Worm (Caenorhabditis elegans) whole organism, L1 larva: ENCODE results near the gene sulp-7.

Experiments
- aly-2 ChIP-seq: fragments of 150-350 bp; optimal IDR thresholded peaks from 2 replicates; lab custom pipeline; 2014; ENCODE audit warnings: missing biosample characterization, missing genetic modification characterization
- ama-1 ChIP-seq: fragments of 150-350 bp; optimal IDR thresholded peaks from 2 replicates; lab custom pipeline; 2014
- ceh-82 ChIP-seq, 3 experiments: fragments of 150-350 bp in 1 of 3; sonication (generic microtip) in 2 of 3; optimal IDR thresholded peaks; 2 replicates each; lab custom pipeline; 2014 to 2017; ENCODE audit warnings: missing biosample characterization in 3 of 3, missing genetic modification characterization in 3 of 3
- fkh-10 ChIP-seq: sonication (generic microtip); optimal IDR thresholded peaks from 2 replicates; lab custom pipeline; 2017; ENCODE audit warnings: missing biosample characterization, missing genetic modification reagents, missing genetic modification characterization
- lin-39 ChIP-seq: fragments of 150-350 bp; optimal IDR thresholded peaks from 2 replicates; lab custom pipeline; 2014; ENCODE audit warnings: missing biosample characterization, missing genetic modification reagents, missing genetic modification characterization
- nhr-84 ChIP-seq: sonication (generic microtip); optimal IDR thresholded peaks from 2 replicates; lab custom pipeline; 2017; ENCODE audit warnings: missing biosample characterization, missing genetic modification characterization
- snpc-4 ChIP-seq: fragments of 150-350 bp; optimal IDR thresholded peaks from 2 replicates; lab custom pipeline; 2014; ENCODE audit warnings: missing biosample characterization, missing genetic modification characterization
- zag-1 ChIP-seq: fragments of 150-350 bp; optimal IDR thresholded peaks from 2 replicates; lab custom pipeline; 2014; ENCODE audit warnings: missing biosample characterization, missing genetic modification characterization

DNA sequence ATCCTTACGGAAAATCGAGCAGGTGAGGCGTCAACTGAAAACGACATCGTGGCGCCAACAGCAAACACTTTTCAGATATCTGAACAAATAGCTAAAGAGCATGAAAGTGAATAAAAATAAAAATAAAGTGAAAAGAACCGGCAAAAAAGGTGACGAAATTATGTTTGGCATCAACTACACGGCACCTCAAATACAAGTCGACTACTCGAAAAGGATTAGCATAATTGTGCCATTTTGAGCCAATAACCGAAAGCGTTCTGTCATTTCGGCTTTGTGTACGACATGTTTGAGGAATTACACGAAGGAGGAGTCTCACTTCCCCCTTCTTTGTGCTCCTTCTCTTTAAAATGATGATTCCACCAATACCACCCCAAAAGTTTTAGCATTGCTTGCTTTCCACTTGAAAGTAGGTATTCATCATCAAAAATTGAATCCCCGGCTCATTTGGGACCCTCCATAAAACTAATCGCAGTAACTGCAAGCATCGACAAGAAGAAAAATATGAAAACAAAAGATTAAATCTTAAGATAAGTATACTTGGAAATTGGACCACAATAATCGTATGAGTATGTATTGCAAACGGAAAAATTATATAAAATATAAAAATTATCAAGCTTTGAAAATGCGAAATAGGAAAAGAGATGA, 54.4 kb downstream of the sulp-7 start:
- TF ChIP-seq snpc-4 (tag; lab: Kevin White, UChicago) (no peak), lin-39 (no peak), nhr-84 (tag; lab: Kevin White, UChicago) (no peak), fkh-10 (GFP tag; lab: Kevin White, UChicago) (no peak), ama-1 (lab: Kevin White, UChicago) (no peak), ceh-82 (tag; optimal IDR thresholded peaks at IDR 0.05; lab: Kevin White, UChicago) (no peak), zag-1 (tag; lab: Kevin White, UChicago) (no peak), aly-2 (tag; lab: Kevin White, UChicago) (no peak)
